Worm (Caenorhabditis elegans): ENCODE results near the gene cpna-5.

cpna-5 gene

DNA sequence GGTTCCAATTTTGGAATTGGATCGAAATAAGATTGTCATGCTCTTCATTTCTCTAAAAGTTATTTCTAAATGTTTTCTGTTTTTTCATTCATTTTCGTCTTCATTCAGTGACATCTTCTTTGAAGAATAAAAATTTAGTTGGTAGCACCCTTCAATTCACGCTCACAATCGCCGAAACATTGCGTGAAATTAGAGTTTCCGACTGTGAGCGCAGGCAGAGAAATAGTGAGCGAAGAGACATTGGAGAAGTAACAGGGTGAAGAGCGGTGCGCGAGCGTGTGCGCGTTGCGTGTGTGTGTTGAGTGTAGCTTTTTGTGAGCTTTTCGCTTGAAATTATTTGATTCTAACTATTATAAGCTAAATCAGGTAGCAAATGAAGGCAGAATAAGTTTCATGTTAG lies 49.0 kb downstream of the cpna-5 start (continued):
- peak in 1 of 2 experiments; percentile 34 for TF ChIP-seq mdl-1 (tag; optimal IDR thresholded peaks at IDR 0.05)
- TF ChIP-seq ZK337.2 (GFP tag; IDR thresholded peaks at IDR 0.05), result no peak
- no peak for TF ChIP-seq nhr-11 (tag; optimal IDR thresholded peaks at IDR 0.05)
- TF ChIP-seq ctbp-1 (GFP tag; IDR thresholded peaks at IDR 0.05), result no peak
- TF ChIP-seq mxl-3 (GFP tag; optimal IDR thresholded peaks at IDR 0.05), result peak; percentile 0
- no peak for TF ChIP-seq zfp-2 (tag; optimal IDR thresholded peaks at IDR 0.05)
- TF ChIP-seq lin-15B (tag; optimal IDR thresholded peaks at IDR 0.05), result no peak

DNA sequence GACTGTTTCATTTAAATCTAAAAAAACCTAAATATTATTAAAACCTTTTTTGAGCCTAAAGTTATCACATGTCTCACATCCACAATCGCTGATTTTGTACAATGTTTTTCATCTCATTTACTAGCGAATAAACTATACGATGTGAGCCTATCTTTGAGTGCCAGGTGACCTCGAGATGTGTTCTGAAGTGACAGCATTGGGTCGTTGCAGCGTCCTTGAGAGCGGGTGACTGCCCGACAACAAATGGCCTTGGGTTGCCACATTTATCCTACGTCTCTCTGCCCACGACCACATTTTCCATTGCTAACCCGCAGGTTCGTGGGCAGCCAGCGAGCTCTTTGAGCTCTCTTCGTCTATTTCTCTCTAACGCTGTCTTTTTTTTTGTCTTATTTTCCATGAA lies 51.4 kb downstream of the cpna-5 start, which contains the start of gene lir-2:
Gene lir-2, plus strand, starts transcription at position 301 of the 400 bp plus-strand sequence.
- TF ChIP-seq lin-1 (GFP tag; IDR thresholded peaks at IDR 0.05), result no peak
- TF ChIP-seq hlh-30 (tag; optimal IDR thresholded peaks at IDR 0.05; ENCODE audit: insufficient read depth), result peak; percentile 17
- no peak for TF ChIP-seq R02D3.7 (tag; optimal IDR thresholded peaks at IDR 0.05)
- peak; percentile 17 for TF ChIP-seq mep-1 (tag; optimal IDR thresholded peaks at IDR 0.05)
- TF ChIP-seq hif-1 (tag; optimal IDR thresholded peaks at IDR 0.05), result no peak
- no peak for TF ChIP-seq dmd-6 (GFP tag; IDR thresholded peaks at IDR 0.05)

DNA sequence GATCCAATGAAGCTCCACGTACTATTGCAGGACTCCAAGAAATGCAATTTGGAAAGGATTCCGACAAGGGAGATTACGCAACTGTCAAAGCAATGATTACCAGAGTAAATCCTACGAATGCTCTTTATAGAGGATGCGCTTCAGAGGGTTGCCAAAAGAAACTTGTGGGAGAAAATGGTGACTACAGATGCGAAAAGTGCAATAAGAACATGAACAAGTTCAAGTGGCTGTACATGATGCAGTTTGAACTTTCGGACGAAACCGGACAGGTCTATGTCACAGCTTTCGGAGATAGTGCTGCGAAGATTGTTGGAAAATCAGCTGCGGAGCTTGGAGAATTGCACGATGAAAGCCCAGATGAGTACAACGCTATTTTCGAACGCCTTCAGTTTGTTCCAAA lies 52.1 kb downstream of the cpna-5 start:
- TF ChIP-seq aha-1 (tag) (peak; percentile 88), Y105C5A.15 (GFP tag; IDR thresholded peaks at IDR 0.05) (no peak), unc-62 (GFP tag; optimal IDR thresholded peaks at IDR 0.05 in 1 of 2) (peak in 1 of 2 experiments; percentile 95), unc-62 (tag; optimal IDR thresholded peaks at IDR 0.05) (no peak)

DNA sequence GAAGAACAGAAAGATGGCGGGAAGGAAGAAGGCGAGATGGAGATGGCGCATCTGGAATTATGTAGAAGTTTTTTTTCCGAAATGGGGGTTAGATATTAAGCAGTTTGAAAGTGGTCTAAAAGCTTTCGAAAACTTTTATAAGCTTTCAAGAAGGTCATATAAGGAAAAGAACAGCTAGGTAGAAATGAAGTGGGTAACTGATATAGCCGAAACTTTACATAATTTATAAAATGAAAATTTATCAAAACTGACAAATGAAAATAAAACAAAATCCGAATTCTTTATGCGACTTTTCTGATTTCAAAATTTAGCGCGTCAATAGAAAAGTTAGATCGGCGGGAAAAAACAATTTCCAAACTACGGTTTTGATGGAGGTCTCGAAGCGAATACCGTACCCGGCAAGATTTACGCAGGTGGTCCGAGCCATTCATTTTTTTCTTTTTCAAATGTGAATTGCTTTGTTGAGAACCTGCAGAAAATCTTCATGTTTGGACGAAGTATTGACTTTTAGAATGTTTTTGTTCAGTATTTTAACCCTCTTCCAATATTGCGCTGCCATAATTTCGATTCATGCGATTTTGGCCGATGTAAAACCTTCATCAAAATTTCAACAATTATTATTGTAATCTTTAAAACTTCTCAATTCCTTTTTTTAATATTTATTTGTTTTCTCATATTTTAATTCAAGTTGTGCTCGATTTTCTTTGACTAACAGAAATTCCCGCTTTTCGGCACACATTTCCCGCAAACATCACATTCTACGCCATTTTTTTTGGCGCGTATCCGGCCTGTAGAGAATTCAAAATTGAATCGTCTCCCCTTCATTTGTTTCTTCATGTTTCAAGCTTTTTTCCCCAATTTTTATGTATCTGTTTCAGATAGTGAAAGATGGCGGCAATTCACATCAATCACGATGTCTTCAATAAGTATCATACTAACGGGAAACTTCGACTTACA lies 54.4 kb downstream of the cpna-5 start, which contains the start of the genes F18A1.7 and rpa-1:
Gene F18A1.7, minus strand, starts transcription at position 51 of the 957 bp plus-strand sequence.
Gene rpa-1, plus strand, starts transcription at position 879 of the 957 bp plus-strand sequence.
- TF ChIP-seq F49E8.2 (tag; optimal IDR thresholded peaks at IDR 0.05; ENCODE audit: borderline replicate concordance), result peak; percentile 44
- TF ChIP-seq dpl-1 (GFP tag; optimal IDR thresholded peaks at IDR 0.05), result peak; percentile 73
- peak in 1 of 2 experiments; percentile 23 for TF ChIP-seq lsy-2 (tag; optimal IDR thresholded peaks at IDR 0.05)
- peak; percentile 43; the same call in 1 of the 2 replicates for TF ChIP-seq Y48G9A.11 (GFP tag; IDR thresholded peaks at IDR 0.05)
- no peak for TF ChIP-seq ces-1 (GFP tag; optimal IDR thresholded peaks at IDR 0.05)
- TF ChIP-seq aha-1 (tag), result peak; percentile 88
- TF ChIP-seq unc-130 (GFP tag; optimal IDR thresholded peaks at IDR 0.05), result peak; percentile 72
- TF ChIP-seq daf-8 (GFP tag; IDR thresholded peaks at IDR 0.05), result no peak
- peak; percentile 55 for TF ChIP-seq mes-2 (tag; optimal IDR thresholded peaks at IDR 0.05; ENCODE audit: poor library complexity, severe bottlenecking)
- TF ChIP-seq R02D3.7 (tag; optimal IDR thresholded peaks at IDR 0.05), result peak; percentile 58
- peak; percentile 13 for TF ChIP-seq hlh-30 (tag; optimal IDR thresholded peaks at IDR 0.05; ENCODE audit: insufficient read depth)
- no peak for TF ChIP-seq mdl-1 (tag; optimal IDR thresholded peaks at IDR 0.05)
- TF ChIP-seq lin-38 (GFP tag; IDR thresholded peaks at IDR 0.05), result peak; percentile 68

DNA sequence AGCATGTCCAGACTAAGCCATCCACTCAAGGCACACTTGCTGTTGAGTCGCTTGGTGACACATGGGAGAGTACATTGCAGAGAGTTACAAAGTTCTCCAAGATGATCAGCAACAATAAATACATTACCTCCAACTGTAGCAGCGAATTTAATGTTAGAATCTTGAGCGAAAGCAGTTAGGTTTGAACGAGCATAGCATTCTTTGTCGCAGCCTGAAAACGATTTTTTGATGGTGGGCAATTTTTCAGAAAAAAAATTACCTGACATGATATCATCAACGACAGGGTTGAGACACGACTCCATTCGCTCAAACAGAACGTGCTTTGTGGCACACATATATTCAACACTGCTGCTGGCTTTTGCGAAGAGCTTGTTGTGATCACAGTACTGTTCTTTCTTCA lies 55.4 kb downstream of the cpna-5 start:
- TF ChIP-seq nhr-76 (tag; optimal IDR thresholded peaks at IDR 0.05) (no peak), aha-1 (tag) (peak; percentile 60), unc-130 (GFP tag; optimal IDR thresholded peaks at IDR 0.05) (no peak)

DNA sequence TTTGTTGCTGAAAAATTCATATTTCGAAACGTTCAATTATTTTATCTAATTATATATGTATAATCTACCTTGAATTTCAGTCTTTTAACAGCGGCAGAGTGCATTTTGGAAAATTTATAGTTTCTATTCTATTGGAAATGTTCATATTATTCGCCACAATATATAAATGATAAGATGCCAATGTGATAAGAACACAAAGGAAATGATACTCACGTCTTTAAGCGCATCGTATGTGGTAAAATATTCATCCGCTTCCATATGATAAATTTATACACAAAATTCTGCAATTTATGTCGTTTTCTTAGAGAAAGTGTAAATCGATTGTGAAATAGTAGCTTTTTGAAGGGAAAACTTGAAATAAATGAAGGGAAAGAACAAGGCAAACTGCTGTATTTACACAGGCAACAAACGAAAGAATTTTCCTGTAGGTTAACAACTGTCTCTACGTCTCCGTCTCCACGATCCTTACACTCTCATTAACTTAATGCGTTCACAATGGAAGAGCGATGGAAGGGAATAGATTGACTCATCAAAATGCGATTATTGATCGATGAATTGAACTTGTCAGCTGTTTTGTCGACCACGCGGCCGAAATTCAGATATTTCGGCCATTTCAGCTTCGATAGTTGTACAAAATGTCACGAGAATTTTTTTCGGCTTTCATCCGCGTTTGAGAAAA lies 56.2 kb downstream of the cpna-5 start, which contains the start of gene alfa-1:
Gene alfa-1, minus strand, starts transcription at position 515 of the 679 bp plus-strand sequence.
- TF ChIP-seq pha-4 (GFP tag; IDR thresholded peaks at IDR 0.05) (no peak), pha-4 (tag; optimal IDR thresholded peaks at IDR 0.05) (peak; percentile 59), tag-97 (GFP tag; IDR thresholded peaks at IDR 0.05) (no peak), hlh-30 (tag; optimal IDR thresholded peaks at IDR 0.05; ENCODE audit: insufficient read depth) (peak; percentile 61), mep-1 (tag; optimal IDR thresholded peaks at IDR 0.05) (peak; percentile 25), nhr-28 (tag; optimal IDR thresholded peaks at IDR 0.05) (peak; percentile 77), lin-1 (GFP tag; IDR thresholded peaks at IDR 0.05) (no peak), skn-1 (tag; optimal IDR thresholded peaks at IDR 0.05) (no peak), mes-2 (tag; optimal IDR thresholded peaks at IDR 0.05; ENCODE audit: poor library complexity, severe bottlenecking) (no peak), dpl-1 (GFP tag; optimal IDR thresholded peaks at IDR 0.05) (peak; percentile 15), nhr-6 (tag; optimal IDR thresholded peaks at IDR 0.05) (peak; percentile 44), daf-16 (GFP tag; optimal IDR thresholded peaks at IDR 0.05) (no peak), daf-16 (tag; optimal IDR thresholded peaks at IDR 0.05) (peak; percentile 28), pqm-1 (tag; optimal IDR thresholded peaks at IDR 0.05) (peak; percentile 88), dve-1 (tag; optimal IDR thresholded peaks at IDR 0.05; ENCODE audit: insufficient read depth) (peak; percentile 3), hlh-11 (tag; optimal IDR thresholded peaks at IDR 0.05) (peak; percentile 45)
